3 worm cellular contexts compared by ENCODE assay signal in the genomic region with DNA sequence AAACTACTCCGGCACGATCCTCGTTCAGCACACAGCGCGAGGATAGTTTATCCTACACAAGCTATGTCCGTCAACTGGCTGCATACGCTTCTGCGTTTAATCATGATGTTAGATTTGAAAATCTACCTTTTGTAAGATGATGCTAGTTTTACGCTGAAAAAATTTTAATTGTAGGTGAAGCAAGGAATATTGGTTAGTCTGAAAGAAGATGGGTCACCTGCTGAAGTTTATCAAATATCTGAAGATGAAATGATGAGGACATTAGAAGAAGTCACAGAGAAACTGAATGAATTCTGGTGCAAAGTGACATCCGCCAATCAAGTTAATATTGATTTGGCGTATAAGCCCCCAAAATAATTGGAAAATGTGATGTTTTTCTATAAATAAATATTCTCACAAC.
TF ChIP-seq lines count a peak whose summit lies in the region.

No protein-coding gene starts in this region.

TF ChIP-seq in whole organism, L3 larva, 47 proteins besides CTCF, POLR2A, EP300 and RAD21:
- TF ChIP-seq hmg-11 (tag; optimal IDR thresholded peaks at IDR 0.05; lab: Kevin White, UChicago) (no peak), nhr-28 (tag; optimal IDR thresholded peaks at IDR 0.05; lab: Kevin White, UChicago) (no peak), elt-2 (tag; optimal IDR thresholded peaks at IDR 0.05; lab: Kevin White, UChicago) (peak; percentile 15), ama-1 (optimal IDR thresholded peaks at IDR 0.05; lab: Kevin White, UChicago) (peak; percentile 39), R02D3.7 (tag; optimal IDR thresholded peaks at IDR 0.05; lab: Kevin White, UChicago) (no peak), egl-5 (tag; optimal IDR thresholded peaks at IDR 0.05; lab: Kevin White, UChicago) (no peak), fos-1 (tag; optimal IDR thresholded peaks at IDR 0.05; lab: Kevin White, UChicago) (no peak), unc-62 (GFP tag; optimal IDR thresholded peaks at IDR 0.05; lab: Kevin White, UChicago) (no peak), aly-2 (tag; optimal IDR thresholded peaks at IDR 0.05; lab: Kevin White, UChicago) (no peak), ceh-82 (tag; optimal IDR thresholded peaks at IDR 0.05; lab: Kevin White, UChicago) (no peak)
TF ChIP-seq in whole organism, L3 larva: peak in this region for 2.

TF ChIP-seq in whole organism, L4 larva, 104 proteins besides CTCF, POLR2A, EP300 and RAD21 (continues in another document):
- no peak for TF ChIP-seq cey-2 (tag; optimal IDR thresholded peaks at IDR 0.05; lab: Kevin White, UChicago; ENCODE audit: borderline replicate concordance, insufficient read depth)
- no peak for TF ChIP-seq unc-130 (GFP tag; optimal IDR thresholded peaks at IDR 0.05; lab: Kevin White, UChicago)
- 0 out of 2 replicates have a peak, but pooled peaks have one; percentile 24 for TF ChIP-seq hmg-1.1 (GFP tag; IDR thresholded peaks at IDR 0.05; lab: Robert Waterston, UW)
- TF ChIP-seq snpc-1.2 (GFP tag; IDR thresholded peaks at IDR 0.05; lab: Robert Waterston, UW) = 0 out of 2 replicates have a peak, but pooled peaks have one; percentile 18
- TF ChIP-seq vab-7 (GFP tag; IDR thresholded peaks at IDR 0.05; lab: Robert Waterston, UW) = no peak
- 0 out of 2 replicates have a peak, but pooled peaks have one; percentile 30 for TF ChIP-seq pha-4 (GFP tag; IDR thresholded peaks at IDR 0.05; lab: Robert Waterston, UW)
- TF ChIP-seq pha-4 (tag; optimal IDR thresholded peaks at IDR 0.05; lab: Kevin White, UChicago) = no peak
- TF ChIP-seq arid-1 (GFP tag; conservative IDR thresholded peaks at IDR 0.05; lab: Robert Waterston, UW) = 0 out of 2 replicates have a peak, but pooled peaks have one; percentile 26
- TF ChIP-seq nhr-41 (GFP tag; IDR thresholded peaks at IDR 0.05; lab: Robert Waterston, UW) = no peak
- TF ChIP-seq spr-1 (tag; optimal IDR thresholded peaks at IDR 0.05; lab: Kevin White, UChicago) = no peak
- 0 out of 2 replicates have a peak, but pooled peaks have one; percentile 25 for TF ChIP-seq lin-1 (GFP tag; IDR thresholded peaks at IDR 0.05; lab: Robert Waterston, UW)
- TF ChIP-seq egl-43 (GFP tag; IDR thresholded peaks at IDR 0.05; lab: Robert Waterston, UW) = 0 out of 2 replicates have a peak, but pooled peaks have one; percentile 20
- 0 out of 2 replicates have a peak, but pooled peaks have one; percentile 34 for TF ChIP-seq lin-38 (GFP tag; IDR thresholded peaks at IDR 0.05; lab: Robert Waterston, UW)
- TF ChIP-seq zfp-3 (GFP tag; conservative IDR thresholded peaks at IDR 0.05; lab: Robert Waterston, UW) = peak; percentile 77
- TF ChIP-seq nhr-77 (tag; optimal IDR thresholded peaks at IDR 0.05; lab: Kevin White, UChicago) = no peak
- peak; percentile 40 for TF ChIP-seq aha-1 (tag; lab: Kevin White, UChicago)
- TF ChIP-seq egl-27 (tag; optimal IDR thresholded peaks at IDR 0.05; lab: Kevin White, UChicago) = no peak
- TF ChIP-seq fkh-10 (GFP tag; optimal IDR thresholded peaks at IDR 0.05; lab: Kevin White, UChicago) = no peak
- TF ChIP-seq T26A8.4 (GFP tag; IDR thresholded peaks at IDR 0.05; lab: Robert Waterston, UW) = peak; percentile 49; the same call in 1 of the 2 replicates
- TF ChIP-seq F44E2.7 (GFP tag; IDR thresholded peaks at IDR 0.05; lab: Robert Waterston, UW) = no peak
- TF ChIP-seq T20F7.1 (GFP tag; optimal IDR thresholded peaks at IDR 0.05; lab: Kevin White, UChicago) = peak; percentile 69
- peak; percentile 22 for TF ChIP-seq hlh-11 (tag; optimal IDR thresholded peaks at IDR 0.05; lab: Kevin White, UChicago)
- TF ChIP-seq dve-1 (tag; optimal IDR thresholded peaks at IDR 0.05; lab: Kevin White, UChicago; ENCODE audit: insufficient read depth) = peak; percentile 33
- TF ChIP-seq lsy-2 (tag; optimal IDR thresholded peaks at IDR 0.05; lab: Kevin White, UChicago) = peak in 1 of 2 experiments; percentile 19
- no peak for TF ChIP-seq ceh-44 (GFP tag; IDR thresholded peaks at IDR 0.05; lab: Robert Waterston, UW)
- no peak for TF ChIP-seq snpc-4 (tag; optimal IDR thresholded peaks at IDR 0.05; lab: Kevin White, UChicago)
- peak; percentile 15; the same call in 1 of the 2 replicates for TF ChIP-seq mdt-29 (GFP tag; IDR thresholded peaks at IDR 0.05; lab: Robert Waterston, UW)
- TF ChIP-seq mep-1 (tag; optimal IDR thresholded peaks at IDR 0.05; lab: Kevin White, UChicago) = peak; percentile 39
- TF ChIP-seq tra-1 (GFP tag; IDR thresholded peaks at IDR 0.05; lab: Robert Waterston, UW) = 0 out of 2 replicates have a peak, but pooled peaks have one; percentile 57
- no peak for TF ChIP-seq daf-8 (GFP tag; IDR thresholded peaks at IDR 0.05; lab: Robert Waterston, UW)
- TF ChIP-seq tag-97 (GFP tag; IDR thresholded peaks at IDR 0.05; lab: Robert Waterston, UW) = no peak
- TF ChIP-seq dmd-6 (GFP tag; IDR thresholded peaks at IDR 0.05; lab: Robert Waterston, UW) = peak; percentile 11; the same call in 1 of the 2 replicates
- 0 out of 2 replicates have a peak, but pooled peaks have one; percentile 24 for TF ChIP-seq daf-19 (GFP tag; conservative IDR thresholded peaks at IDR 0.05; lab: Robert Waterston, UW)
- no peak for TF ChIP-seq zag-1 (tag; optimal IDR thresholded peaks at IDR 0.05; lab: Kevin White, UChicago)
- no peak for TF ChIP-seq ama-1 (optimal IDR thresholded peaks at IDR 0.05; lab: Kevin White, UChicago)
- TF ChIP-seq lin-39 (tag; optimal IDR thresholded peaks at IDR 0.05; lab: Kevin White, UChicago) = no peak

TF ChIP-seq in whole organism, young adult, 124 proteins besides CTCF, POLR2A, EP300 and RAD21:
- no peak for TF ChIP-seq Y67H2A.10 (GFP tag; conservative IDR thresholded peaks at IDR 0.05; lab: Robert Waterston, UW)
- no peak for TF ChIP-seq cebp-1 (GFP tag; IDR thresholded peaks at IDR 0.05; lab: Robert Waterston, UW)
- TF ChIP-seq cebp-1 (tag; optimal IDR thresholded peaks at IDR 0.05; lab: Kevin White, UChicago) = peak; percentile 7
- no peak for TF ChIP-seq zfh-2 (GFP tag; conservative IDR thresholded peaks at IDR 0.05; lab: Robert Waterston, UW)
- no peak for TF ChIP-seq attf-6 (GFP tag; IDR thresholded peaks at IDR 0.05; lab: Robert Waterston, UW)
- TF ChIP-seq F33H1.4 (GFP tag; IDR thresholded peaks at IDR 0.05; lab: Robert Waterston, UW) = no peak
- no peak for TF ChIP-seq ztf-26 (tag; optimal IDR thresholded peaks at IDR 0.05; lab: Kevin White, UChicago)
- TF ChIP-seq nfyb-1 (GFP tag; IDR thresholded peaks at IDR 0.05; lab: Robert Waterston, UW) = peak; percentile 46; the same call in 1 of the 2 replicates
- TF ChIP-seq Y79H2A.3 (GFP tag; conservative IDR thresholded peaks at IDR 0.05; lab: Robert Waterston, UW) = 0 out of 2 replicates have a peak, but pooled peaks have one; percentile 25
- TF ChIP-seq hsf-1 (GFP tag; IDR thresholded peaks at IDR 0.05; lab: Robert Waterston, UW) = peak; percentile 41; the same call in 1 of the 2 replicates
- TF ChIP-seq tlf-1 (GFP tag; optimal IDR thresholded peaks at IDR 0.05; lab: Kevin White, UChicago) = no peak
- TF ChIP-seq ekl-4 (GFP tag; IDR thresholded peaks at IDR 0.05; lab: Robert Waterston, UW) = 0 out of 2 replicates have a peak, but pooled peaks have one; percentile 8
- TF ChIP-seq rcor-1 (GFP tag; IDR thresholded peaks at IDR 0.05; lab: Robert Waterston, UW) = 0 out of 2 replicates have a peak, but pooled peaks have one; percentile 11
- 0 out of 2 replicates have a peak, but pooled peaks have one; percentile 19 for TF ChIP-seq B0336.3 (GFP tag; IDR thresholded peaks at IDR 0.05; lab: Robert Waterston, UW)
- no peak for TF ChIP-seq ccch-3 (GFP tag; optimal IDR thresholded peaks at IDR 0.05; lab: Kevin White, UChicago)
- TF ChIP-seq Y56A3A.18 (GFP tag; IDR thresholded peaks at IDR 0.05; lab: Robert Waterston, UW) = peak; percentile 41; the same call in 1 of the 2 replicates
- no peak for TF ChIP-seq F52B5.7 (tag; optimal IDR thresholded peaks at IDR 0.05; lab: Kevin White, UChicago)
- TF ChIP-seq K12H6.12 (tag; optimal IDR thresholded peaks at IDR 0.05; lab: Kevin White, UChicago) = no peak
